Worm (Caenorhabditis elegans): ENCODE data around the gene T20B12.3.

The T20B12.3 gene

DNA sequence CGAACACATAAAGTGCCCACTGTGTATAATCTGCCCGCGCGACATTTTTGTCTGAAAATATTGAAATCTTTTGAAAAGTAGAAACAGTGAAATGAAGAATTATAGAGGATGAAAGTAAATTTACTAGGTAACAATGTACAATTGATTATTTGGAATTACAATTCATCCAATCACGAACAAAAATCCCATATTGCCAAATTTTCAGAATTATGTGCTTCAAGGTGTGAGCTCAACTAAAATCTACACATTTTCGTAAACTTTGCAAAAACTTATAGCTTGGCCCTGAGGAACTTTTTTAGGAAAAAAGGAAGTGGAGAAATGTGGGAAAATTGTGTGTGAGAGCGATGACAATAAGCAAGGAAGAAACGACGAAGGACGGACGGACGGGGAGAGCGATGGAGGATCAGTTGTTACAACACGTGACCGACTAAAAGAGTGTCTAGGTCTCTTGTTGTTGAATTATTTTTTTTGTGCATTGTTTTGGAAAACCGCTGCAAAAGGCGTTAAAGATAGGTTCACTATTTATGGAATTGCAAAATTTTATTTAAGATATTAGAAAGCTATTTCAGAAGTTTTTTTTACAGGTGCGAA lies 7.1 kb upstream of the T20B12.3 start, which contains the start of gene mml-1:
TSS of gene mml-1 (minus strand) at position 51 of the 591 bp plus-strand sequence.
- no peak for TF ChIP-seq ref-1 (GFP tag; conservative IDR thresholded peaks at IDR 0.05)
- no peak for TF ChIP-seq klf-2 (GFP tag; conservative IDR thresholded peaks at IDR 0.05)
- no peak for TF ChIP-seq ztf-29 (GFP tag; IDR thresholded peaks at IDR 0.05)
- TF ChIP-seq ztf-23 (GFP tag; IDR thresholded peaks at IDR 0.05), result no peak
- TF ChIP-seq cog-1 (tag; optimal IDR thresholded peaks at IDR 0.05), result no peak
- no peak for TF ChIP-seq med-1 (GFP tag; optimal IDR thresholded peaks at IDR 0.05; ENCODE audit: insufficient read depth)
- no peak for TF ChIP-seq flt-1 (GFP tag; IDR thresholded peaks at IDR 0.05)
- TF ChIP-seq T22C8.4 (GFP tag; IDR thresholded peaks at IDR 0.05), result no peak
- no peak for TF ChIP-seq tab-1 (GFP tag; IDR thresholded peaks at IDR 0.05)

DNA sequence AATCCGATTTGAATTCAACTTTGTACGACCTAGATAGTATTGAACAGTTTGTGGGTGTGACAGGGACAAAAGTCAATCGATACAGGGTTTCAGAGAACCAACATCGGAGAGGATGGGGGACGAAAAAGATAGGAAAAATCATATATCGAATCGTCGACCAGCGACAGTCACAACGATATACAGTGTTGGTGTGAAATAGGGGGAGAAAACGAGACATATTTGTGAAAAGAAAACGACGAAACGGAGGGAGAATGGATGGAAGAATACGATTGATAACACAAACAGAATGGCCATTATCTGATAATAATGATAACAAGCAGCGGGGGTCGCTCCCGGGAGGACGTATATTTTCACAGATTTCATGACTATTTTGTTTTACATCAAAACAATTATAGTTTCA lies 6.5 kb upstream of the T20B12.3 start:
- TF ChIP-seq ref-1 (GFP tag; conservative IDR thresholded peaks at IDR 0.05) (no peak), T22C8.4 (GFP tag; IDR thresholded peaks at IDR 0.05) (no peak), med-1 (GFP tag; optimal IDR thresholded peaks at IDR 0.05; ENCODE audit: insufficient read depth) (no peak), ztf-23 (GFP tag; IDR thresholded peaks at IDR 0.05) (no peak), klf-2 (GFP tag; conservative IDR thresholded peaks at IDR 0.05) (no peak), flt-1 (GFP tag; IDR thresholded peaks at IDR 0.05) (no peak), ztf-29 (GFP tag; IDR thresholded peaks at IDR 0.05) (no peak), cog-1 (tag; optimal IDR thresholded peaks at IDR 0.05) (no peak), tab-1 (GFP tag; IDR thresholded peaks at IDR 0.05) (no peak)

DNA sequence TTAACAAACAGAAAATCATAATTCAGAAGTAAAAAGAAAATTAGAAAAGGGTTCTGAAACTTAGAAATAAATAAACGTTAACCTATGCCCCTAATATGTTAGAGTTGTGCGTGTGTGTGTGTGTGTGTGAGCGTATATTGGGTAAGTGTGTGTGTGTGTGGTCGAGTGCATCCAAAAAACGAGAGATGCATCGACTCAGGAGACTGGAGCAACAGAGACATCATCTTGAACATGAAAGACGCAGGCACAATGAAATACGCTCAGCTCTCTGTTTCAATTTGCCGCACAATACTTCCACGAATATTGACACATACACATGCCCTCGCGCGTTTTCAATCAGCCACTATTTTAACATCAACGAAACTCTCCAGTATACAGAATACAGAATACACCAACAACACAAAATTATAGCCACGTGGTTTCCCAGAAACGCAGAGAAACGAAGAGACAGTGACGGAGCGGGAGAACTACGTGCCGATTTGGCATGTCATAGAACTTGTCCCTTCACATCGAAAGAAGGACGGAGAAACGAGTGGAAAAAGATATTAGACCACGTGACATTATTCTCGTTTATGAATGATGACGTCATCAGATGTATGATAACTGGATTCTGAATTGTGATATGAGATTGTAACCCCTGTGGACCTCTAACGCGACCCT lies 5.6 kb upstream of the T20B12.3 start:
- TF ChIP-seq T22C8.4 (GFP tag; IDR thresholded peaks at IDR 0.05), result no peak
- TF ChIP-seq flt-1 (GFP tag; IDR thresholded peaks at IDR 0.05), result 0 out of 2 replicates have a peak, but pooled peaks have one; percentile 25

DNA sequence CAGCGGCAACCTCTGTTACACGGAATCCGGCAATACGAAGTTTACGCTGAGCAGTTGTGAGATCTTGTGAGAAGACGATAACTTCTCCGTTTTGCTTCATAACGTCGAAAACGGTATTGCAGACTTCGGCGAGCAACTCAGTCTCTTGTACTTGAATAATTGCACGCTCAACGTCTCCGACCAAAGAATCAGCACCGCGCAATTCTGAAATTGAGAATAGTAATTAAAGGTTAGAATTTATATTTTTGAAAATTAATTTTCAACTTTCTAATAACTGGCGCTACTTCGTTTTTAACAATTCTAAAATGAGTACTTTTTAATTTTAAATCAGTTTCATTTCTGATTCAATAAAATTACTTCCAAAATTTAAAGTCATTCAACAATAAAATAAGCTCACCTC lies 3.4 kb upstream of the T20B12.3 start:
- TF ChIP-seq ztf-29 (GFP tag; IDR thresholded peaks at IDR 0.05) (no peak), T22C8.4 (GFP tag; IDR thresholded peaks at IDR 0.05) (no peak), cog-1 (tag; optimal IDR thresholded peaks at IDR 0.05) (no peak), klf-2 (GFP tag; conservative IDR thresholded peaks at IDR 0.05) (no peak), med-1 (GFP tag; optimal IDR thresholded peaks at IDR 0.05; ENCODE audit: insufficient read depth) (no peak), flt-1 (GFP tag; IDR thresholded peaks at IDR 0.05) (no peak), ref-1 (GFP tag; conservative IDR thresholded peaks at IDR 0.05) (no peak), ztf-23 (GFP tag; IDR thresholded peaks at IDR 0.05) (no peak), tab-1 (GFP tag; IDR thresholded peaks at IDR 0.05) (no peak)

DNA sequence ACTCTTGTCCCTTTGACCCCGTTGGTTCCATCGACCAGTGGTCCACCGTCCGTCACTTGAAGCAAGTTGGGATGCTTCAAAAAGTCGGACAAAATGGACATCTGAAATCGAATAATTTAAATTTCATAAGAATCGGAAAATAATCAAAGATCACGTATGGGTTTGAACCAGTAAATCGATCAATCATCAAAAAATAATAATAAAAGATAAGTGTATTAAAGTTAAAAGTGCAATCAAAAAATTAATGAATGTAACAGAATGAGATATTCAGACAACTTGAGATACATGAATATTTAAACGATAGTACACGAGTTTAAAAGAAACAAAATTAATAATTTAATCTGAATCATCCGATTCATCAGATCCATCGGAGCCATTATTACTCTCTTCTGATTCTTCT lies 3.0 kb upstream of the T20B12.3 start, which contains the start of gene T20B12.7:
TSS of gene T20B12.7 (minus strand) at position 101 of the 400 bp plus-strand sequence.
- TF ChIP-seq ztf-23 (GFP tag; IDR thresholded peaks at IDR 0.05) (no peak), T22C8.4 (GFP tag; IDR thresholded peaks at IDR 0.05) (no peak), med-1 (GFP tag; optimal IDR thresholded peaks at IDR 0.05; ENCODE audit: insufficient read depth) (no peak), cog-1 (tag; optimal IDR thresholded peaks at IDR 0.05) (no peak), ztf-29 (GFP tag; IDR thresholded peaks at IDR 0.05) (no peak), klf-2 (GFP tag; conservative IDR thresholded peaks at IDR 0.05) (no peak), flt-1 (GFP tag; IDR thresholded peaks at IDR 0.05) (no peak), ref-1 (GFP tag; conservative IDR thresholded peaks at IDR 0.05) (no peak), tab-1 (GFP tag; IDR thresholded peaks at IDR 0.05) (no peak)

DNA sequence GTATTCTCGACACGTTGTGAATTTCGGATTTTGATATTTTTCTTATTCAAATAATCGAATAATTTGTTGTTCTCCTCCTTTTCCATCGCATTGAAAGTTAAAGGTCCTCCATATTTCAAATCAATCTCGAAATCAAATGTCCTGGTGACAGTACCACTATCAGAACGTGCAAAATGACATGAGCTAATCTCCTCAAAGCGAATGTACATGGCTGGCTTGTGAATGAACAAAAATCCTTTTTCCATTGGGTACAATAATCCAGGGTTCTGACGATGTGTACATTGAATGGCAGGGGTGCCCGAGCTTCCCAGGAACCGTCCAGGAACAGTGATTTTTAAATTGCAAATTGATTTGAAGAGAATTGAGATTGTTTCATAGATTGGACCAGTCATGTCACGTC lies 1.8 kb upstream of the T20B12.3 start:
- TF ChIP-seq tab-1 (GFP tag; IDR thresholded peaks at IDR 0.05), result no peak
- TF ChIP-seq klf-2 (GFP tag; conservative IDR thresholded peaks at IDR 0.05), result no peak
- no peak for TF ChIP-seq ztf-23 (GFP tag; IDR thresholded peaks at IDR 0.05)

DNA sequence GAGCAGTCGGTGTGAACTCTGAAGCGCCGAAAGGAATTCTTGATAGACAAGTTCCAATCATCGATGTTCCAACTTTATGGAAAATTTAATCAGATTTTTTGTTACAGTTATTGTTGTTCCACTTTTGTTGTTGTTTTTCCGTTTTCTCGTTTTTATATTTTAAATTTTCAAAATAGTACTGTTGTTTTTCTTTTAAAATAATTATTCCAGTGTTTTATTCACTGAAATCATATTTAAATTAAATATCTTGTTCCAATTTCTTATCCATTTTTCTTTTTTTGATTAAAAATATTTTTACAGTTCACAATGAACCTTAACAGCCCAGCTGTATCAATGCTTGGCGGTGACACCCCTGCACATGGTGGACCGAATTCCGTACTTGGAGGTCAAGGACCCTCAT lies 1.8 kb downstream of the T20B12.3 start, which contains the start of gene tbp-1:
TSS of gene tbp-1 (plus strand) at position 301 of the 400 bp plus-strand sequence.
- TF ChIP-seq ztf-23 (GFP tag; IDR thresholded peaks at IDR 0.05), result no peak
- no peak for TF ChIP-seq tab-1 (GFP tag; IDR thresholded peaks at IDR 0.05)

DNA sequence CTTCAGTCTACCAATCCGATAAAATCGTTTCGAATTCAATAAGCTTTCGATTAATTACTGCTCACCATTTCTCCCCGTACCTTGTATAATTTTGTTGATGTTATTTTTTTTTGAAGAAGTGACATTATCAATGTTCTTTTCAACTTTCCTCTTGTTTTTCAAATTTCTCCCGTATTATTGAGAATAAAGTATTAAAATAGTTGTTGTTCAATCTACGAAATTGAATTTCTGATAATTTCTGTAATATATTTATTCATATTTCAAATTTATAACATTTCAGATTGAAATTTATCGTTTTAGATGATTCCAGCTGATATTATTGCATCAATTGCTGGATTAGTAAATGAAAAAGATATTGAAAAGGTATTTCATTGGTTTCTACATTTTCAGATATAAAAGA lies 4.0 kb downstream of the T20B12.3 start, which contains the start of gene trd-1:
TSS of gene trd-1 (plus strand) at position 301 of the 400 bp plus-strand sequence.
- TF ChIP-seq T22C8.4 (GFP tag; IDR thresholded peaks at IDR 0.05) (no peak), klf-2 (GFP tag; conservative IDR thresholded peaks at IDR 0.05) (no peak), ztf-23 (GFP tag; IDR thresholded peaks at IDR 0.05) (no peak), ztf-29 (GFP tag; IDR thresholded peaks at IDR 0.05) (no peak), cog-1 (tag; optimal IDR thresholded peaks at IDR 0.05) (no peak), med-1 (GFP tag; optimal IDR thresholded peaks at IDR 0.05; ENCODE audit: insufficient read depth) (no peak)

DNA sequence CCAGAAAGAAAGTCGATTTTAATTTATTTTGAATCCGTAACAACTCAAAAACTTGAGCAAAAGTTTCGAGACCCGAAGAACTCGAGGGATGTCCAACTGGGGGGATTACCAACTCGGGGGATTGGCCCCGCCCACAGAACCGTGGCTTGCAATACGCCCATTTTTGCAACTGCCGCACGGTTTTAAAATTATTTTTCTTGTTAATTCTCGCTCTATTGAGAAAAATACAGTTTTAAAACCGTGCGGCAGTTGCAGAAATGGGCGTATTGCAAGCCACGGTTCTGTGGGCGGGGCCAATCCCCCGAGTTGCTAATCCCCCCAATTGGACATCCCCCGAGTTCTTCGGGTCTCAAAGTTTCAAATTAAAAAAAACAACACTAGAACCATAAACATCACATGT lies 4.6 kb downstream of the T20B12.3 start:
- TF ChIP-seq ztf-23 (GFP tag; IDR thresholded peaks at IDR 0.05) (0 out of 2 replicates have a peak, but pooled peaks have one; percentile 37), flt-1 (GFP tag; IDR thresholded peaks at IDR 0.05) (0 out of 2 replicates have a peak, but pooled peaks have one; percentile 50)

DNA sequence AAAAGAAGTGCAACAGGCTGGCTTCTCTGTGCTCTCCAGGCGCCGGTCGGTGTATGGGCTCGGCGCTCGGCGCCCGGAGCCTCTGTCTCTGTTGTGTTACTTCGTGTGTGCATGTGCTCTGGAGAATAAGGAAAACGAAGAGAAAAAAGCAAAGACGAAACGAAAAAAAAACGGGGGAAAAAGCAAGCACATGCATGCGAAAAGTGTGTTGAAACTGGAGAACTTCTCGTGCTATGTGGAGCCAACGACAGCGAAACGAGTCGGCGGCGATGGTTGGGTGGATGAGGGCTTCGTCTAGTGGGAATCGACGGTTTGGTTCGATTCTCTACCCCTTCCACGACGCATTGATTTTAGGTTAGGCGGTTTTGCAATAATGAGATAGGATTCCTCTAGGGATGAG lies 5.4 kb downstream of the T20B12.3 start:
- TF ChIP-seq ref-1 (GFP tag; conservative IDR thresholded peaks at IDR 0.05), result no peak
- 0 out of 2 replicates have a peak, but pooled peaks have one; percentile 33 for TF ChIP-seq ztf-23 (GFP tag; IDR thresholded peaks at IDR 0.05)

DNA sequence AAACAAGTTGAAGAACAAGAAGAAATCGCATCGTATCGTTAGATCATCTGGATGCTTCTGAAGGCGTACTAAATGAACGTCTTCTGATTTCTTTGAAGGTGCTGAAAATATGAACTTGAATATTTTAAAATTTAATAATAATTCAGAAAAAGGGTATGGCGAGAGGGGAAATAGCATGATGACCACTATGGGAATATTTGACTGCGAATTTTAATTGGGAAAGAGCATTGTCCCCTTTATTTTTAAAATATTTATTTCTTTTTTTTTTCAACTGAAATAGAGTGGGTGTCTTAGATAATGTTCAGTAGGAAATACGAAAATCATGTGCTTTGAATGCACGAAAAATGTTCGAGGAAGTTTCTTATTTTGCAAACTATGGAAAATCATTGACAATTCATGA lies 13.4 kb downstream of the T20B12.3 start, which contains the start of gene lgc-50:
TSS of gene lgc-50 (minus strand) at position 101 of the 400 bp plus-strand sequence.
- no peak for TF ChIP-seq ref-1 (GFP tag; conservative IDR thresholded peaks at IDR 0.05)
- TF ChIP-seq ztf-29 (GFP tag; IDR thresholded peaks at IDR 0.05), result no peak
- TF ChIP-seq T22C8.4 (GFP tag; IDR thresholded peaks at IDR 0.05), result no peak
- no peak for TF ChIP-seq med-1 (GFP tag; optimal IDR thresholded peaks at IDR 0.05; ENCODE audit: insufficient read depth)
- TF ChIP-seq flt-1 (GFP tag; IDR thresholded peaks at IDR 0.05), result no peak
- no peak for TF ChIP-seq tab-1 (GFP tag; IDR thresholded peaks at IDR 0.05)
- no peak for TF ChIP-seq ztf-23 (GFP tag; IDR thresholded peaks at IDR 0.05)
- TF ChIP-seq cog-1 (tag; optimal IDR thresholded peaks at IDR 0.05), result no peak
- no peak for TF ChIP-seq klf-2 (GFP tag; conservative IDR thresholded peaks at IDR 0.05)

Measured in whole organism, midembryonic.